Comparison of ENCODE assay signal across 1 fruit fly cellular context in the genomic region with DNA sequence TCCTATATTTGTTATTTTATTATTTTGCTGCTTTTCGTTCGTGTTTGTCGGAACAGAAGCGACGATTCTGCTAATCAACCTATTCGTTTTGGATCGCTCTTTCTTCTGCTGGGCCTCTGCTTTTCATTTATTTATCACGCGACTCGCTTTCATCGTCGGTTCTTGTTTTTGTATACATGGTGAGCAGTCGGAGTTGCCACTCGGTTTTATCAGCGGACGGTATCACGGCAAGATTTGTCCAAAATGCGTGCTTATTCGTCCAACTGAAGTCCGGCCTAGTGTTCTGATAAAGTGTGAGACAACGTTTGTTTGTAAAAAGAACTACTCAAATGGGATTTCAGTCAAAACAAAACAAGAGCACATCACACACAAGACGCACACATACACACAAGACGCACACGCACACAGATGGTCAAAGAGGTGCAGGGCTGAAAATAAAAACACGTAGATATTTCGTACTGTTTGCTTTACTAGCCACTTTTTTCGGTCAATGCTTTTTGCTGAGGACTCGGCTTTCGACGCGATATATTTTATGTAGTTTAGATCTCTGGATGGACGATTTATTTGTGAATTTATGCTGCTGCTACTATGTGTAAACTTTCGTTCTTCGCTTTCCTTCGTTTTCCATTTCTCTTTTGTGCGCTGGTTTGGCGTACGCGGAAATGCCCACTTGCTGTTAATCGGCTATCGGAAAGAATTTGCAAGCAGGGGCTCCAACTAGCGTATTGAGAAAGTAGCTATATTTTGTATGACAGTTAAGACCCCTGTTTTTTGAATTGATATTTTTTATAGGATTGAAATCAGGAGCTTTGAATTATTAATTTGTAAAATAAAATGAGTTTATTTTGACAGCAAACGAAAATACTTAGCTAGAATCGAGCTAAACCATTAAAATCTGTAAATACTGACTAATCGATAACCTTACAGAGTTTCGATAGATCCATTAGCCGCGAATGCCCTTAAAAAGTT.
A peak's percentile ranks its signal among the peaks of the same experiment; 100 is the strongest.
TF ChIP-seq lines count a peak whose summit lies in the region.

Gene twin, minus strand, starts transcription at position 632 of the 969 bp plus-strand sequence.

TF ChIP-seq in whole organism, embryonic, 481 proteins besides CTCF, POLR2A, EP300 and RAD21 (continued from another document and continues in another):
- TF ChIP-seq Dbx (GFP tag; IDR thresholded peaks at IDR 0.05; lab: Robert Waterston, UW) (peak; percentile 42; the same call in 1 of the 3 replicates), lbe (GFP tag; optimal IDR thresholded peaks at IDR 0.05; lab: Kevin White, UChicago) (peak; percentile 6), CG30431 (GFP tag; optimal IDR thresholded peaks at IDR 0.05; lab: Kevin White, UChicago) (no peak), Dll (GFP tag; IDR thresholded peaks at IDR 0.05; lab: Robert Waterston, UW; ENCODE audit: partially characterized antibody) (peak; percentile 82), caup (GFP tag; optimal IDR thresholded peaks at IDR 0.05; lab: Kevin White, UChicago; ENCODE audit: severe bottlenecking) (peak; percentile 22), hkb (optimal IDR thresholded peaks at IDR 0.05; lab: Kevin White, UChicago) (peak; percentile 39), hkb (GFP tag; IDR thresholded peaks at IDR 0.05; lab: Robert Waterston, UW) (peak; percentile 59), br (optimal IDR thresholded peaks at IDR 0.05; lab: Kevin White, UChicago) (no peak), zen (tag; optimal IDR thresholded peaks at IDR 0.05; lab: Kevin White, UChicago) (peak; percentile 65), CG1024 (GFP tag; IDR thresholded peaks at IDR 0.05; lab: Robert Waterston, UW) (no peak), CG12769 (tag; optimal IDR thresholded peaks at IDR 0.05; lab: Kevin White, UChicago) (no peak), Awh (GFP tag; IDR thresholded peaks at IDR 0.05; lab: Robert Waterston, UW) (no peak), CG15011 (GFP tag; optimal IDR thresholded peaks at IDR 0.05; lab: Kevin White, UChicago) (no peak), gcm2 (GFP tag; optimal IDR thresholded peaks at IDR 0.05; lab: Kevin White, UChicago) (no peak), CG9876 (GFP tag; optimal IDR thresholded peaks at IDR 0.05; lab: Kevin White, UChicago) (peak; percentile 10), fd3F (GFP tag; optimal IDR thresholded peaks at IDR 0.05; lab: Kevin White, UChicago) (peak; percentile 43), CG13296 (GFP tag; optimal IDR thresholded peaks at IDR 0.05; lab: Kevin White, UChicago) (peak; percentile 6), CG12659 (GFP tag; optimal IDR thresholded peaks at IDR 0.05; lab: Kevin White, UChicago) (peak; percentile 73), CG1233 (GFP tag; optimal IDR thresholded peaks at IDR 0.05; lab: Kevin White, UChicago) (peak; percentile 3), Abd-B (GFP tag; optimal IDR thresholded peaks at IDR 0.05; lab: Kevin White, UChicago) (peak; percentile 80), Ada2b (GFP tag; IDR thresholded peaks at IDR 0.05; lab: Robert Waterston, UW) (no peak; the same call in 1 of the 2 replicates), CG17568 (GFP tag; optimal IDR thresholded peaks at IDR 0.05; lab: Kevin White, UChicago) (no peak), hth (optimal IDR thresholded peaks at IDR 0.05; lab: Kevin White, UChicago) (no peak), CG7745 (tag; optimal IDR thresholded peaks at IDR 0.05; lab: Kevin White, UChicago) (no peak), aop (GFP tag; IDR thresholded peaks at IDR 0.05; lab: Robert Waterston, UW) (no peak), dmrt11E (tag; optimal IDR thresholded peaks at IDR 0.05; lab: Kevin White, UChicago) (peak; percentile 26), Blimp-1 (GFP tag; optimal IDR thresholded peaks at IDR 0.05; lab: Kevin White, UChicago) (peak; percentile 58), Gsc (GFP tag; IDR thresholded peaks at IDR 0.05; lab: Robert Waterston, UW) (no peak), Hr78 (GFP tag; optimal IDR thresholded peaks at IDR 0.05; lab: Kevin White, UChicago) (no peak), vvl (GFP tag; IDR thresholded peaks at IDR 0.05; lab: Robert Waterston, UW) (peak; percentile 63), gce (GFP tag; IDR thresholded peaks at IDR 0.05; lab: Robert Waterston, UW) (no peak), Dek (tag; optimal IDR thresholded peaks at IDR 0.05; lab: Kevin White, UChicago) (peak; percentile 54), CG33557 (GFP tag; optimal IDR thresholded peaks at IDR 0.05; lab: Kevin White, UChicago) (peak; percentile 37), chinmo (GFP tag; IDR thresholded peaks at IDR 0.05; lab: Robert Waterston, UW; ENCODE audit: partially characterized antibody) (peak; percentile 42; the same call in 1 of the 4 replicates), ranshi (GFP tag; IDR thresholded peaks at IDR 0.05; lab: Robert Waterston, UW) (no peak), tna (GFP tag; IDR thresholded peaks at IDR 0.05; lab: Robert Waterston, UW; ENCODE audit: partially characterized antibody) (peak; percentile 35; the same call in 1 of the 2 replicates), slp2 (GFP tag; optimal IDR thresholded peaks at IDR 0.05; lab: Kevin White, UChicago) (no peak), pan (optimal IDR thresholded peaks at IDR 0.05; lab: Kevin White, UChicago) (no peak), pan (GFP tag; optimal IDR thresholded peaks at IDR 0.05 in 1 of 2, IDR thresholded peaks at IDR 0.05 in 1 of 2) (no peak), sr (GFP tag; IDR thresholded peaks at IDR 0.05; lab: Robert Waterston, UW) (no peak), Mrtf (GFP tag; IDR thresholded peaks at IDR 0.05; lab: Robert Waterston, UW) (no peak), Adf1 (GFP tag; IDR thresholded peaks at IDR 0.05; lab: Robert Waterston, UW) (peak; percentile 15), sim (GFP tag; IDR thresholded peaks at IDR 0.05; lab: Robert Waterston, UW) (no peak), CG2116 (GFP tag; optimal IDR thresholded peaks at IDR 0.05; lab: Kevin White, UChicago) (peak; percentile 91), CG17385 (GFP tag; optimal IDR thresholded peaks at IDR 0.05; lab: Kevin White, UChicago) (peak; percentile 18), CG6272 (GFP tag; IDR thresholded peaks at IDR 0.05; lab: Robert Waterston, UW) (no peak), CG6765 (GFP tag; optimal IDR thresholded peaks at IDR 0.05; lab: Kevin White, UChicago) (no peak), lmd (GFP tag; IDR thresholded peaks at IDR 0.05; lab: Robert Waterston, UW) (peak; percentile 53; the same call in 1 of the 2 replicates), CG3163 (GFP tag; optimal IDR thresholded peaks at IDR 0.05; lab: Kevin White, UChicago) (peak; percentile 3), sna (GFP tag; IDR thresholded peaks at IDR 0.05; lab: Robert Waterston, UW; ENCODE audit: partially characterized antibody) (peak; percentile 76), CG9437 (GFP tag; optimal IDR thresholded peaks at IDR 0.05; lab: Kevin White, UChicago) (peak; percentile 46), CG10274 (GFP tag; optimal IDR thresholded peaks at IDR 0.05; lab: Kevin White, UChicago) (no peak), CG14667 (GFP tag; IDR thresholded peaks at IDR 0.05; lab: Robert Waterston, UW) (0 out of 2 replicates have a peak, but pooled peaks have one; percentile 6), CG12744 (GFP tag; optimal IDR thresholded peaks at IDR 0.05; lab: Kevin White, UChicago) (peak; percentile 4), CG2129 (GFP tag; IDR thresholded peaks at IDR 0.05; lab: Robert Waterston, UW; ENCODE audit: partially characterized antibody) (peak; percentile 52), CG15269 (tag; optimal IDR thresholded peaks at IDR 0.05; lab: Kevin White, UChicago) (peak; percentile 61), CG10321 (GFP tag; IDR thresholded peaks at IDR 0.05; lab: Robert Waterston, UW) (no peak), bbx (GFP tag; IDR thresholded peaks at IDR 0.05; lab: Robert Waterston, UW; ENCODE audit: partially characterized antibody) (peak; percentile 58; the same call in 1 of the 2 replicates), CG10979 (tag; optimal IDR thresholded peaks at IDR 0.05; lab: Kevin White, UChicago) (peak; percentile 39), CG10565 (GFP tag; optimal IDR thresholded peaks at IDR 0.05; lab: Kevin White, UChicago) (no peak), CG34376 (GFP tag; optimal IDR thresholded peaks at IDR 0.05; lab: Kevin White, UChicago) (peak; percentile 20), zfh1 (GFP tag; IDR thresholded peaks at IDR 0.05; lab: Robert Waterston, UW) (peak; percentile 34; the same call in 1 of the 3 replicates), PHDP (tag; optimal IDR thresholded peaks at IDR 0.05; lab: Kevin White, UChicago) (peak; percentile 49), pita (GFP tag; optimal IDR thresholded peaks at IDR 0.05; lab: Kevin White, UChicago) (no peak), CG1832 (GFP tag; optimal IDR thresholded peaks at IDR 0.05; lab: Kevin White, UChicago) (no peak), CG12155 (GFP tag; optimal IDR thresholded peaks at IDR 0.05; lab: Kevin White, UChicago) (peak; percentile 51), CG8924 (tag; optimal IDR thresholded peaks at IDR 0.05; lab: Kevin White, UChicago) (peak; percentile 57), CG9609 (GFP tag; optimal IDR thresholded peaks at IDR 0.05; lab: Kevin White, UChicago) (peak; percentile 59), phol (tag; optimal IDR thresholded peaks at IDR 0.05; lab: Kevin White, UChicago) (peak; percentile 69), CrebB (tag; optimal IDR thresholded peaks at IDR 0.05; lab: Kevin White, UChicago) (no peak), CG10147 (GFP tag; optimal IDR thresholded peaks at IDR 0.05; lab: Kevin White, UChicago) (peak; percentile 58), zf30C (GFP tag; optimal IDR thresholded peaks at IDR 0.05; lab: Kevin White, UChicago) (no peak), CG18599 (GFP tag; optimal IDR thresholded peaks at IDR 0.05; lab: Kevin White, UChicago) (peak; percentile 53), Hey (tag; optimal IDR thresholded peaks at IDR 0.05; lab: Kevin White, UChicago) (no peak), CG31388 (GFP tag; optimal IDR thresholded peaks at IDR 0.05; lab: Kevin White, UChicago) (no peak), CG11093 (GFP tag; IDR thresholded peaks at IDR 0.05; lab: Robert Waterston, UW) (no peak), Sox102F (GFP tag; optimal IDR thresholded peaks at IDR 0.05; lab: Kevin White, UChicago) (no peak), vnd (GFP tag; IDR thresholded peaks at IDR 0.05; lab: Robert Waterston, UW; ENCODE audit: partially characterized antibody) (peak; percentile 65), CG13775 (GFP tag; optimal IDR thresholded peaks at IDR 0.05; lab: Kevin White, UChicago) (peak; percentile 67), CG4282 (GFP tag; optimal IDR thresholded peaks at IDR 0.05; lab: Kevin White, UChicago) (peak; percentile 68), CG5180 (GFP tag; optimal IDR thresholded peaks at IDR 0.05; lab: Kevin White, UChicago) (no peak), wek (GFP tag; optimal IDR thresholded peaks at IDR 0.05; lab: Kevin White, UChicago) (no peak), CG17328 (GFP tag; IDR thresholded peaks at IDR 0.05; lab: Robert Waterston, UW) (peak; percentile 50; the same call in 1 of the 2 replicates), lilli (GFP tag; optimal IDR thresholded peaks at IDR 0.05; lab: Kevin White, UChicago) (peak; percentile 86), Myb (GFP tag; optimal IDR thresholded peaks at IDR 0.05; lab: Kevin White, UChicago) (peak; percentile 60), prd (optimal IDR thresholded peaks at IDR 0.05; lab: Kevin White, UChicago) (no peak), prd (GFP tag; IDR thresholded peaks at IDR 0.05; lab: Robert Waterston, UW) (peak; percentile 58), cg (GFP tag; optimal IDR thresholded peaks at IDR 0.05; lab: Kevin White, UChicago) (peak; percentile 91), nerfin-1 (tag; optimal IDR thresholded peaks at IDR 0.05; lab: Kevin White, UChicago) (peak; percentile 31), CG3726 (GFP tag; IDR thresholded peaks at IDR 0.05; lab: Robert Waterston, UW) (no peak), CG11723 (GFP tag; optimal IDR thresholded peaks at IDR 0.05; lab: Kevin White, UChicago) (peak; percentile 62), Lhr (GFP tag; optimal IDR thresholded peaks at IDR 0.05; lab: Kevin White, UChicago) (no peak), CG3065 (GFP tag; optimal IDR thresholded peaks at IDR 0.05; lab: Kevin White, UChicago) (peak; percentile 29), gem (tag; optimal IDR thresholded peaks at IDR 0.05; lab: Kevin White, UChicago) (peak; percentile 74), ara (GFP tag; IDR thresholded peaks at IDR 0.05; lab: Robert Waterston, UW) (no peak), dm (GFP tag; optimal IDR thresholded peaks at IDR 0.05; lab: Kevin White, UChicago) (peak; percentile 22), pros (GFP tag; optimal IDR thresholded peaks at IDR 0.05; lab: Kevin White, UChicago) (no peak), CG42726 (GFP tag; IDR thresholded peaks at IDR 0.05; lab: Robert Waterston, UW; ENCODE audit: partially characterized antibody) (no peak), Sin3A (optimal IDR thresholded peaks at IDR 0.05; lab: Kevin White, UChicago) (peak; percentile 43), CG7271 (tag; optimal IDR thresholded peaks at IDR 0.05; lab: Kevin White, UChicago) (no peak), CG10654 (GFP tag; optimal IDR thresholded peaks at IDR 0.05; lab: Kevin White, UChicago) (peak; percentile 64), Vsx1 (GFP tag; optimal IDR thresholded peaks at IDR 0.05; lab: Kevin White, UChicago) (no peak), CG13287 (GFP tag; IDR thresholded peaks at IDR 0.05; lab: Robert Waterston, UW; ENCODE audit: partially characterized antibody) (peak; percentile 82), stc (GFP tag; IDR thresholded peaks at IDR 0.05; lab: Robert Waterston, UW) (no peak; the same call in 1 of the 2 replicates), cas (GFP tag; IDR thresholded peaks at IDR 0.05; lab: Robert Waterston, UW) (no peak), CG30403 (GFP tag; optimal IDR thresholded peaks at IDR 0.05; lab: Kevin White, UChicago) (peak; percentile 74), sug (tag; optimal IDR thresholded peaks at IDR 0.05; lab: Kevin White, UChicago) (peak; percentile 69), CG3281 (GFP tag; optimal IDR thresholded peaks at IDR 0.05; lab: Kevin White, UChicago) (peak; percentile 30), jumu (GFP tag; optimal IDR thresholded peaks at IDR 0.05; lab: Kevin White, UChicago) (peak; percentile 71), CG4404 (GFP tag; IDR thresholded peaks at IDR 0.05; lab: Robert Waterston, UW) (no peak), ham (GFP tag; IDR thresholded peaks at IDR 0.05; lab: Robert Waterston, UW) (no peak), CG15696 (tag; optimal IDR thresholded peaks at IDR 0.05; lab: Kevin White, UChicago) (peak; percentile 63), odd (GFP tag; optimal IDR thresholded peaks at IDR 0.05; lab: Kevin White, UChicago) (no peak), ro (GFP tag; IDR thresholded peaks at IDR 0.05; lab: Robert Waterston, UW) (no peak), fu2 (GFP tag; optimal IDR thresholded peaks at IDR 0.05; lab: Kevin White, UChicago) (peak; percentile 52), gsb-n (tag; optimal IDR thresholded peaks at IDR 0.05; lab: Kevin White, UChicago) (no peak), CG6683 (GFP tag; optimal IDR thresholded peaks at IDR 0.05; lab: Kevin White, UChicago) (no peak), Meics (GFP tag; optimal IDR thresholded peaks at IDR 0.05; lab: Kevin White, UChicago) (peak; percentile 51), CoRest (tag; optimal IDR thresholded peaks at IDR 0.05; lab: Kevin White, UChicago) (peak; percentile 72)
